Fruit fly (Drosophila melanogaster): ENCODE measurements around the gene CG18530.

The CG18530 gene

DNA sequence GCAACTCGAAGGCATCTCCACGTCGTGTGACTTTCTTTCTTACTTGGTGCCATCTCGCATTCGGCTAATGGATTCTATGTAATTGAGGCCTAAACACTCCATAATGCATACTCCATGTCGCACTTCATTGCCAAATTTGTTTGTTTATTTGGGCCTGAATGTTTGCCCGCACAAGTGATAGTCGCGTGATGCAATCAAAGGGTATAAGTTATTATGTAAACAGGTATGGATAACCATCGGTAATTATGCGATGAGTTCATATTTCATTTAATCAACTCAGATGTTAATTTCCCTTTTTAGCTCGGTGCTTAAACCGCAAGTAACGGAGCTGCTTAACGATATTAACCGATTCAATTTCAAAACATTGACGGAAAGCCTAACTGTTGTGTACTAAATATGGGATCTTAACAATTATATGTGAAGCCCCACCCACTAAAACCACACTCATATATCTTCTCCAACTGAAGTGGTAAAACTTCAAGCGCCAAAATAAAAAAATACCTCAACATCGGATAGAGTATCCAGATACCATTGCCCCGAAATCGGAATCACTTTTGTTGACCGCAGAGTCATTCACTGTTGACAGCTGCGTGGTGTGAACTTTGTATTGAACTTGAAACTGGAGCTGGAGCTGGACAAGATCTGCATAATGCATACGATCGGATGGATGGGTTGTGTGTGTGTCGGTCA is 11.6 kb downstream of the CG18530 start (continued):
- no peak for TF ChIP-seq salm (tag; optimal IDR thresholded peaks at IDR 0.05)
- no peak for TF ChIP-seq CG11093 (GFP tag; IDR thresholded peaks at IDR 0.05)
- peak; percentile 43 for TF ChIP-seq row (GFP tag; IDR thresholded peaks at IDR 0.05)
- TF ChIP-seq jing (GFP tag; optimal IDR thresholded peaks at IDR 0.05): peak; percentile 26
- TF ChIP-seq CG12219 (GFP tag; optimal IDR thresholded peaks at IDR 0.05): no peak
- TF ChIP-seq D (optimal IDR thresholded peaks at IDR 0.05): no peak
- TF ChIP-seq D (GFP tag; optimal IDR thresholded peaks at IDR 0.05): peak; percentile 0
- TF ChIP-seq Med (GFP tag): peak; percentile 65
- peak; percentile 19 for TF ChIP-seq Mes4 (GFP tag; optimal IDR thresholded peaks at IDR 0.05)
- TF ChIP-seq Ptx1 (GFP tag; IDR thresholded peaks at IDR 0.05): 0 out of 2 replicates have a peak, but pooled peaks have one; percentile 29
- TF ChIP-seq dati (GFP tag; IDR thresholded peaks at IDR 0.05): no peak
- TF ChIP-seq pb (GFP tag; optimal IDR thresholded peaks at IDR 0.05): no peak
- TF ChIP-seq CG17361 (GFP tag; IDR thresholded peaks at IDR 0.05): 0 out of 3 replicates have a peak, but pooled peaks have one; percentile 16
- no peak for TF ChIP-seq lmd (GFP tag; IDR thresholded peaks at IDR 0.05)
- no peak for TF ChIP-seq CG2889 (GFP tag; IDR thresholded peaks at IDR 0.05)
- no peak for TF ChIP-seq GATAe (GFP tag; conservative IDR thresholded peaks at IDR 0.05)
- peak; percentile 15 for TF ChIP-seq CG13424 (tag; optimal IDR thresholded peaks at IDR 0.05)
- peak; percentile 42 for TF ChIP-seq Sox102F (GFP tag; optimal IDR thresholded peaks at IDR 0.05)
- TF ChIP-seq CG30431 (GFP tag; optimal IDR thresholded peaks at IDR 0.05): no peak
- TF ChIP-seq MESR4 (GFP tag; optimal IDR thresholded peaks at IDR 0.05): no peak
- peak; percentile 33 for TF ChIP-seq CG17359 (tag; optimal IDR thresholded peaks at IDR 0.05)
- TF ChIP-seq Hr78 (GFP tag; optimal IDR thresholded peaks at IDR 0.05): peak in 1 of 2 experiments; percentile 80
- TF ChIP-seq cg (GFP tag; optimal IDR thresholded peaks at IDR 0.05): no peak
- TF ChIP-seq Oli (tag; optimal IDR thresholded peaks at IDR 0.05): peak; percentile 47
- TF ChIP-seq Hr51 (GFP tag; optimal IDR thresholded peaks at IDR 0.05): peak in 1 of 2 experiments; percentile 34
- TF ChIP-seq ATbp (GFP tag; optimal IDR thresholded peaks at IDR 0.05): peak; percentile 43
- no peak for TF ChIP-seq pros (GFP tag; optimal IDR thresholded peaks at IDR 0.05)
- TF ChIP-seq fd64A (GFP tag; optimal IDR thresholded peaks at IDR 0.05): no peak
- no peak for TF ChIP-seq ab (GFP tag; optimal IDR thresholded peaks at IDR 0.05)
- TF ChIP-seq unpg (GFP tag; optimal IDR thresholded peaks at IDR 0.05): peak; percentile 18
- TF ChIP-seq Nf-YA (GFP tag; IDR thresholded peaks at IDR 0.05): no peak
- no peak for TF ChIP-seq sima (GFP tag; optimal IDR thresholded peaks at IDR 0.05)
- TF ChIP-seq CG6791 (GFP tag; IDR thresholded peaks at IDR 0.05; ENCODE audit: partially characterized antibody): no peak
- TF ChIP-seq grau (tag; optimal IDR thresholded peaks at IDR 0.05): peak; percentile 3
- no peak for TF ChIP-seq Tbp (GFP tag; optimal IDR thresholded peaks at IDR 0.05)
- no peak for TF ChIP-seq tio (GFP tag; optimal IDR thresholded peaks at IDR 0.05)
- TF ChIP-seq Dip2 (GFP tag; IDR thresholded peaks at IDR 0.05): no peak
- TF ChIP-seq CG33213 (GFP tag; optimal IDR thresholded peaks at IDR 0.05): no peak
- no peak for TF ChIP-seq hbn (GFP tag; IDR thresholded peaks at IDR 0.05; ENCODE audit: partially characterized antibody)
- no peak for TF ChIP-seq ssp (GFP tag; IDR thresholded peaks at IDR 0.05)
- TF ChIP-seq run (tag; optimal IDR thresholded peaks at IDR 0.05): peak; percentile 65
- TF ChIP-seq lbe (GFP tag; optimal IDR thresholded peaks at IDR 0.05): no peak
- TF ChIP-seq Lpt (GFP tag; optimal IDR thresholded peaks at IDR 0.05): no peak
- 0 out of 2 replicates have a peak, but pooled peaks have one; percentile 19 for TF ChIP-seq CG17328 (GFP tag; IDR thresholded peaks at IDR 0.05)
- peak; percentile 25 for TF ChIP-seq CG7839 (tag; optimal IDR thresholded peaks at IDR 0.05)
- 0 out of 3 replicates have a peak, but pooled peaks have one; percentile 26 for TF ChIP-seq Optix (GFP tag; IDR thresholded peaks at IDR 0.05)
- no peak for TF ChIP-seq CG7987 (GFP tag; optimal IDR thresholded peaks at IDR 0.05)
- no peak for TF ChIP-seq CG4854 (GFP tag; optimal IDR thresholded peaks at IDR 0.05)
- TF ChIP-seq Atf3 (GFP tag; optimal IDR thresholded peaks at IDR 0.05): no peak
- peak; percentile 18 for TF ChIP-seq CG18262 (tag; optimal IDR thresholded peaks at IDR 0.05)

All from whole organism, embryonic.